Fruit fly (Drosophila melanogaster) whole organism, embryonic: Measurements from ENCODE around the gene Ccdc114.
A peak's percentile ranks its signal among the peaks of the same experiment; 100 is the strongest.

Experiments
- Antp ChIP-seq: fragments of 200-800 bp; sonication (Bioruptor generic); optimal IDR thresholded peaks from 3 replicates; lab custom pipeline; 2016; ENCODE audit warnings: missing biosample characterization, missing genetic modification characterization
- BEAF-32 ChIP-seq: fragments of 200-800 bp; sonication (Bioruptor generic); optimal IDR thresholded peaks from 3 replicates; lab custom pipeline; 2017; ENCODE audit warnings: missing biosample characterization, missing genetic modification characterization, mild to moderate bottlenecking, moderate library complexity, missing genetic modification reagents
- Bdp1 ChIP-seq: fragments of 200-800 bp; sonication (Bioruptor generic); optimal IDR thresholded peaks from 3 replicates; lab custom pipeline; 2016; ENCODE audit warnings: missing biosample characterization, missing genetic modification characterization
- Blimp-1 ChIP-seq: fragments of 200-800 bp; sonication (Bioruptor generic); optimal IDR thresholded peaks from 3 replicates; lab custom pipeline; 2018; ENCODE audit warnings: missing biosample characterization, missing genetic modification characterization, mild to moderate bottlenecking, moderate library complexity, missing genetic modification reagents
- CG10366 ChIP-seq: fragments of 200-800 bp; sonication (Bioruptor generic); IDR thresholded peaks from 2 replicates; pipeline ENCODE4 v1.3.6; 2022; ENCODE audit warnings: missing biosample characterization, missing genetic modification characterization
- CG10959 ChIP-seq: fragments of 200-800 bp; sonication (Bioruptor generic); IDR thresholded peaks from 2 replicates; pipeline ENCODE4 v1.3.6; 2022; ENCODE audit warnings: missing biosample characterization, missing genetic modification characterization
- CG11696 ChIP-seq: fragments of 200-800 bp; sonication (Bioruptor generic); IDR thresholded peaks from 2 replicates; pipeline ENCODE4 v1.3.6; 2022; ENCODE audit warnings: missing biosample characterization, missing genetic modification characterization
- CG12659 ChIP-seq: fragments of 200-800 bp; sonication (Bioruptor generic); optimal IDR thresholded peaks from 3 replicates; lab custom pipeline; 2017; ENCODE audit warnings: mild to moderate bottlenecking, missing biosample characterization, missing genetic modification reagents, missing genetic modification characterization
- CG13624 ChIP-seq: fragments of 200-800 bp; sonication (Bioruptor generic); optimal IDR thresholded peaks from 2 replicates; lab custom pipeline; 2016; ENCODE audit warnings: missing biosample characterization, missing genetic modification characterization
- CG15269 ChIP-seq: fragments of 200-800 bp; sonication (Bioruptor generic); optimal IDR thresholded peaks from 2 replicates; lab custom pipeline; 2018; ENCODE audit warnings: missing biosample characterization, mild to moderate bottlenecking, missing genetic modification characterization, moderate library complexity
- CG16813 ChIP-seq: fragments of 200-800 bp; sonication (Bioruptor generic); IDR thresholded peaks from 3 replicates; pipeline ENCODE4 v1.3.6; 2022; ENCODE audit warnings: missing biosample characterization, missing genetic modification characterization; ENCODE audit not compliant: partially characterized antibody
- CG16815 ChIP-seq: fragments of 200-800 bp; sonication (Bioruptor generic); optimal IDR thresholded peaks from 3 replicates; lab custom pipeline; 2017; ENCODE audit warnings: missing biosample characterization, mild to moderate bottlenecking, missing genetic modification characterization
- CG18262 ChIP-seq: fragments of 200-800 bp; optimal IDR thresholded peaks from 3 replicates; lab custom pipeline; 2019; ENCODE audit warnings: missing biosample characterization, mild to moderate bottlenecking, missing genetic modification characterization, moderate library complexity
- CG2678 ChIP-seq: fragments of 200-800 bp; sonication (Bioruptor generic); optimal IDR thresholded peaks from 3 replicates; lab custom pipeline; 2019; ENCODE audit warnings: missing biosample characterization, mild to moderate bottlenecking, missing genetic modification characterization, moderate library complexity
- CG31441 ChIP-seq: fragments of 200-800 bp; sonication (Bioruptor generic); IDR thresholded peaks from 2 replicates; pipeline ENCODE4 v1.3.6; 2022; ENCODE audit warnings: missing biosample characterization, missing genetic modification characterization
- CG3163 ChIP-seq: fragments of 200-800 bp; sonication (Bioruptor generic); optimal IDR thresholded peaks from 3 replicates; lab custom pipeline; 2016; ENCODE audit warnings: missing biosample characterization, missing genetic modification characterization
- CG32532 ChIP-seq: fragments of 200-800 bp; sonication (Bioruptor generic); IDR thresholded peaks from 2 replicates; pipeline ENCODE4 v1.3.6; 2022; ENCODE audit warnings: missing biosample characterization, missing genetic modification characterization
- CG4424 ChIP-seq: fragments of 200-800 bp; sonication (Bioruptor generic); optimal IDR thresholded peaks from 3 replicates; lab custom pipeline; 2016; ENCODE audit warnings: missing biosample characterization, missing genetic modification characterization
- CG6791 ChIP-seq: fragments of 200-800 bp; sonication (Bioruptor generic); IDR thresholded peaks from 3 replicates; pipeline ENCODE4 v1.3.6; 2022; ENCODE audit warnings: missing biosample characterization, missing genetic modification characterization; ENCODE audit not compliant: partially characterized antibody
- CG7839 ChIP-seq: fragments of 200-800 bp; sonication (Bioruptor generic); optimal IDR thresholded peaks from 3 replicates; lab custom pipeline; 2018; ENCODE audit warnings: missing biosample characterization, mild to moderate bottlenecking, missing genetic modification characterization, moderate library complexity
- CG8765 ChIP-seq: fragments of 200-800 bp; sonication (Bioruptor generic); IDR thresholded peaks from 2 replicates; pipeline ENCODE4 v1.3.6; 2022; ENCODE audit warnings: missing biosample characterization, missing genetic modification characterization
- CrebB ChIP-seq: fragments of 200-800 bp; sonication (Bioruptor generic); optimal IDR thresholded peaks from 3 replicates; lab custom pipeline; 2018; ENCODE audit warnings: missing biosample characterization, mild to moderate bottlenecking, missing genetic modification characterization
- Dfd ChIP-seq, 2 experiments: fragments of >200 bp; optimal IDR thresholded peaks; 2 replicates each; lab custom pipeline; 2017; ENCODE audit warnings: missing biosample characterization in 2 of 2, missing genetic modification characterization in 2 of 2
- Fer1 ChIP-seq: fragments of 200-800 bp; sonication (Bioruptor generic); optimal IDR thresholded peaks from 2 replicates; lab custom pipeline; 2017; ENCODE audit warnings: missing biosample characterization, mild to moderate bottlenecking, missing genetic modification characterization
- Hr39 ChIP-seq: fragments of >200 bp; optimal IDR thresholded peaks from 2 replicates; lab custom pipeline; 2017
- Meics ChIP-seq: fragments of 200-800 bp; sonication (Bioruptor generic); optimal IDR thresholded peaks from 2 replicates; lab custom pipeline; 2017; ENCODE audit warnings: missing biosample characterization, mild to moderate bottlenecking, missing genetic modification characterization
- Vsx1 ChIP-seq: fragments of 200-800 bp; sonication (Bioruptor generic); optimal IDR thresholded peaks from 2 replicates; lab custom pipeline; 2017; ENCODE audit warnings: missing biosample characterization, mild to moderate bottlenecking, missing genetic modification characterization, missing genetic modification reagents
- az2 ChIP-seq: fragments of 200-800 bp; sonication (Bioruptor generic); optimal IDR thresholded peaks from 3 replicates; lab custom pipeline; 2016; ENCODE audit warnings: missing biosample characterization, missing genetic modification characterization
- btn ChIP-seq: fragments of 200-800 bp; sonication (Bioruptor generic); optimal IDR thresholded peaks from 2 replicates; lab custom pipeline; 2016; ENCODE audit warnings: missing biosample characterization, missing genetic modification characterization
- cg ChIP-seq: fragments of 200-800 bp; sonication (Bioruptor generic); optimal IDR thresholded peaks from 3 replicates; lab custom pipeline; 2019; ENCODE audit warnings: missing biosample characterization, mild to moderate bottlenecking, missing genetic modification characterization, moderate library complexity
- chinmo ChIP-seq: fragments of 200-800 bp; sonication (Bioruptor generic); IDR thresholded peaks from 4 replicates; pipeline ENCODE4 v1.3.6; 2022; ENCODE audit warnings: missing biosample characterization, missing genetic modification characterization; ENCODE audit not compliant: partially characterized antibody
- dmrt99B ChIP-seq: fragments of 200-800 bp; sonication (Bioruptor generic); optimal IDR thresholded peaks from 2 replicates; lab custom pipeline; 2018; ENCODE audit warnings: missing biosample characterization, mild to moderate bottlenecking, missing genetic modification characterization, moderate library complexity
- dpn ChIP-seq, 2 experiments: fragments of 200-800 bp; sonication (Bioruptor generic); optimal IDR thresholded peaks; 3 replicates each; lab custom pipeline; 2016; ENCODE audit warnings: missing biosample characterization in 2 of 2, missing genetic modification characterization in 2 of 2
- emc ChIP-seq: fragments of 200-800 bp; sonication (Bioruptor generic); optimal IDR thresholded peaks from 2 replicates; lab custom pipeline; 2016; ENCODE audit warnings: missing biosample characterization, missing genetic modification characterization
- fru ChIP-seq: fragments of >200 bp; optimal IDR thresholded peaks from 2 replicates; lab custom pipeline; 2017
- grn ChIP-seq: fragments of 200-800 bp; sonication (Bioruptor generic); optimal IDR thresholded peaks from 3 replicates; lab custom pipeline; 2017; ENCODE audit warnings: missing biosample characterization, missing genetic modification characterization
- ham ChIP-seq: fragments of 200-800 bp; sonication (Bioruptor generic); IDR thresholded peaks from 2 replicates; pipeline ENCODE4 v1.3.6; 2022; ENCODE audit warnings: missing biosample characterization, missing genetic modification characterization
- hbn ChIP-seq: fragments of 200-800 bp; sonication (Bioruptor generic); IDR thresholded peaks from 2 replicates; pipeline ENCODE4 v1.3.6; 2022; ENCODE audit warnings: missing biosample characterization, missing genetic modification characterization; ENCODE audit not compliant: partially characterized antibody
- her ChIP-seq: fragments of 200-800 bp; sonication (Bioruptor generic); optimal IDR thresholded peaks from 2 replicates; lab custom pipeline; 2016; ENCODE audit warnings: missing biosample characterization, missing genetic modification characterization
- jumu ChIP-seq: fragments of 200-800 bp; sonication (Bioruptor generic); optimal IDR thresholded peaks from 3 replicates; lab custom pipeline; 2016; ENCODE audit warnings: missing biosample characterization, missing genetic modification characterization
- lilli ChIP-seq: fragments of 200-800 bp; sonication (Bioruptor generic); optimal IDR thresholded peaks from 3 replicates; lab custom pipeline; 2016; ENCODE audit warnings: missing biosample characterization, missing genetic modification characterization
- phol ChIP-seq: fragments of 200-800 bp; sonication (Bioruptor generic); optimal IDR thresholded peaks from 3 replicates; lab custom pipeline; 2018; ENCODE audit warnings: missing biosample characterization, mild to moderate bottlenecking, missing genetic modification characterization, moderate library complexity
- scrt ChIP-seq: fragments of 200-800 bp; sonication (Bioruptor generic); optimal IDR thresholded peaks from 2 replicates; lab custom pipeline; 2018; ENCODE audit warnings: missing biosample characterization, mild to moderate bottlenecking, missing genetic modification characterization, moderate library complexity
- sd ChIP-seq: fragments of 200-800 bp; sonication (Bioruptor generic); optimal IDR thresholded peaks from 3 replicates; lab custom pipeline; 2018; ENCODE audit warnings: missing biosample characterization, mild to moderate bottlenecking, missing genetic modification characterization, moderate library complexity
- z ChIP-seq: fragments of 200-800 bp; sonication (Bioruptor generic); IDR thresholded peaks from 3 replicates; pipeline ENCODE4 v1.3.6; 2022; ENCODE audit warnings: missing biosample characterization, missing genetic modification characterization

Ccdc114 gene

DNA sequence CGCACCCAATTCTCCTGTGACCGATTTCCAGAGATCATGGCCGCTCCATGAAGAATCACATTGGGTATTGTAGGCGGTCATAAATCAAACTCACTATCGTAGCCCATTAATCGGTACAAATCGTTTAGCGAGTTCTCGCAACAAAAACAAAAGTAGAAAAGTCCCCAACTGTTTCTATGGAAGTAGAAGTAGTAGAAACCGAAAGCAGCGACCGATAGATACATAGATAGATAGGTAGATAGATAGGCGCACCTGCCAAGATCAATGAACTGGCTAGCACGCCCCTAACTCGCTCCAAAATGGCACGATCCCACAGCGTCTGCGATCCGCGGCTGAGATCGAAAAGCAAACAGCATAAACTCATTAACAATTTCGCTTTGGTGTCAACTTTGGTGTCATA is 23.8 kb downstream of the Ccdc114 start:
- TF ChIP-seq cg (GFP tag; lab: Kevin White, UChicago) (no peak), phol (no peak), hbn (GFP tag; lab: Robert Waterston, UW) (no peak), lilli (GFP tag; lab: Kevin White, UChicago) (no peak), chinmo (0 out of 4 replicates have a peak, but pooled peaks have one; percentile 10), CG10959 (GFP tag; lab: Robert Waterston, UW) (no peak), Blimp-1 (GFP tag; lab: Kevin White, UChicago) (peak; percentile 55), Meics (GFP tag; lab: Kevin White, UChicago) (no peak), dmrt99B (tag; lab: Kevin White, UChicago) (no peak), CG10366 (no peak), CrebB (no peak), dpn (GFP tag; optimal IDR thresholded peaks at IDR 0.05; lab: Kevin White, UChicago) (no peak), CG12659 (no peak), Antp (GFP tag; lab: Kevin White, UChicago) (no peak), fru (no peak), grn (GFP tag; lab: Kevin White, UChicago) (peak; percentile 64), CG16815 (GFP tag; lab: Kevin White, UChicago) (no peak), btn (GFP tag; lab: Kevin White, UChicago) (no peak), ham (GFP tag; lab: Robert Waterston, UW) (no peak), CG11696 (GFP tag; lab: Robert Waterston, UW) (no peak), CG2678 (no peak), CG16813 (GFP tag; lab: Robert Waterston, UW) (no peak), Fer1 (GFP tag; lab: Kevin White, UChicago) (no peak), CG31441 (GFP tag; lab: Robert Waterston, UW) (no peak), CG4424 (no peak), sd (peak; percentile 16), CG15269 (tag; lab: Kevin White, UChicago) (peak; percentile 19), CG6791 (no peak), CG18262 (no peak), CG7839 (no peak), z (no peak)
- TF ChIP-seq, all 482 proteins: peak for 5

DNA sequence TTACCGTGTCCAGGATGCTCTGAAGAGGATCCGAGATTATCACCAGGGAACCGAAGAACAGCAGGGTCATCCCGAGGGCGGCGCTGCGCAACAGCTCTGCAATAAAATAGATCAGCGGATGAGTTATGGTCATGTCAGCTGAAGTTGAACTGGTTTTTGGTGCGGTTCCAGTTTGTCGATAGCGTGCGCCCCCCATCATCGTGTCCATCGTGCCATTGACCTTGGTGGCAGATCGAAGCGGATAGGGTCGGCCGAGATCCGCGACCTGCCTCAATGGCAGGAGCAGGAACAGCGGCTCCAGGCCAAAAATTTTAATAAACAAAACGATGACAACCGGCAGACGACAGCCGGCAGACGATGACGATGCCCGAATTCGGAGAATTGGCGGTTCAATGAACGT is 24.9 kb downstream of the Ccdc114 start:
- TF ChIP-seq Hr39 (lab: Kevin White, UChicago) (no peak), az2 (GFP tag; lab: Kevin White, UChicago) (no peak), her (GFP tag; lab: Kevin White, UChicago) (no peak), CG3163 (GFP tag; lab: Kevin White, UChicago) (no peak), scrt (GFP tag; lab: Kevin White, UChicago) (no peak), CG8765 (GFP tag; lab: Robert Waterston, UW) (no peak), Vsx1 (GFP tag; lab: Kevin White, UChicago) (no peak), Dfd (GFP tag; optimal IDR thresholded peaks at IDR 0.05; lab: Kevin White, UChicago) (no peak), CG32532 (GFP tag; lab: Robert Waterston, UW) (no peak), BEAF-32 (GFP tag; lab: Kevin White, UChicago) (no peak), CG13624 (GFP tag; lab: Kevin White, UChicago) (no peak), btn (GFP tag; lab: Kevin White, UChicago) (no peak), emc (GFP tag; lab: Kevin White, UChicago) (no peak), jumu (GFP tag; lab: Kevin White, UChicago) (no peak), grn (GFP tag; lab: Kevin White, UChicago) (no peak), Bdp1 (no peak)
